Worm (Caenorhabditis elegans): ENCODE data around the gene tbx-36.

DNA sequence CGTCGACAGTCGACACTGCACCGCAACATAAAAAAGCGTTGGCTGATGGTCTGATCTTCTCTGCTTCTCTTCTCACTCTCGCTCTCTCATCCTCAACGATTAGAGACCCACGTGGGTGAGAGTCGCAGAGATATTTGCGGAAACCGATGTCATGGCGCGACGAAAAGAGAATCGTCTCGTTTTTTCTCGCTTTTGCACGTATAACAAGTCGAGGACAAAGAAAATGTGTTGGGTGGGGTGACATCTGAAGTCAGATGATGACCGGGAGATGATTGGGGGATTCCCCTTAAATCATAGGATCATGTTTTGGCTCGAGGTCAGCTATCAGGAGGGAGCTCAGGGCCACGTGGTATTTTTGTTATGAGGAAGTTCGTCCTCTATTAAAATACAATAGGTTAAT lies 6.0 kb downstream of the tbx-36 start:
- peak; percentile 93 for TF ChIP-seq nhr-23 (tag; optimal IDR thresholded peaks at IDR 0.05)
- TF ChIP-seq snpc-4 (tag; optimal IDR thresholded peaks at IDR 0.05), result peak; percentile 39
- no peak for TF ChIP-seq ama-1 (optimal IDR thresholded peaks at IDR 0.05)
- TF ChIP-seq ceh-82 (tag; optimal IDR thresholded peaks at IDR 0.05), result no peak
- TF ChIP-seq elt-3 (tag; optimal IDR thresholded peaks at IDR 0.05), result peak in 2 of 3 experiments; percentile 73 to 93
- TF ChIP-seq aly-2 (tag; optimal IDR thresholded peaks at IDR 0.05), result no peak
- TF ChIP-seq nhr-12 (tag; optimal IDR thresholded peaks at IDR 0.05), result no peak
- TF ChIP-seq ztf-4 (tag; optimal IDR thresholded peaks at IDR 0.05), result no peak
- TF ChIP-seq nhr-237 (tag; optimal IDR thresholded peaks at IDR 0.05), result no peak
- no peak for TF ChIP-seq unc-39 (tag; optimal IDR thresholded peaks at IDR 0.05)
- peak; percentile 57 for TF ChIP-seq tbx-2 (tag; optimal IDR thresholded peaks at IDR 0.05)

All from whole organism, L3 larva.